Fruit fly (Drosophila melanogaster) whole organism, prepupa: ENCODE data around the gene Ipp.

ENCODE experiments used
- CG11762 ChIP-seq: fragments of 200-800 bp; sonication (Bioruptor generic); optimal IDR thresholded peaks from 3 replicates; lab custom pipeline; 2016; ENCODE audit warnings: missing biosample characterization, missing genetic modification characterization; ENCODE audit not compliant: insufficient read depth
- spab ChIP-seq: fragments of 200-800 bp; sonication (Bioruptor generic); optimal IDR thresholded peaks from 2 replicates; lab custom pipeline; 2017; ENCODE audit warnings: missing biosample characterization, mild to moderate bottlenecking, missing genetic modification characterization, missing genetic modification reagents

- TF ChIP-seq spab (GFP tag; lab: Kevin White, UChicago) (peak; percentile 80), CG11762 (GFP tag; lab: Kevin White, UChicago) (peak; percentile 56)
Observed at dm6 chr3R:13915646-13916045, 42.9 kb upstream of the Ipp start.
